Fruit fly (Drosophila melanogaster) whole organism, wandering third instar larva: ENCODE results near the gene Mst36Fa.

Experiments
- Abd-B ChIP-seq: fragments of >200 bp; optimal IDR thresholded peaks from 2 replicates; lab custom pipeline; 2017; ENCODE audit warnings: missing biosample characterization, missing genetic modification characterization
- CG32264 ChIP-seq: fragments of 200-800 bp; sonication (Bioruptor generic); optimal IDR thresholded peaks from 2 replicates; lab custom pipeline; 2016; ENCODE audit warnings: missing biosample characterization, missing genetic modification characterization
- CG9705 ChIP-seq: fragments of 200-800 bp; sonication (Bioruptor generic); optimal IDR thresholded peaks from 2 replicates; lab custom pipeline; 2018; ENCODE audit warnings: missing biosample characterization, mild to moderate bottlenecking, missing genetic modification characterization
- CrebA ChIP-seq: fragments of 200-800 bp; sonication (Bioruptor generic); optimal IDR thresholded peaks from 2 replicates; lab custom pipeline; 2016; ENCODE audit warnings: missing biosample characterization, mild to moderate bottlenecking, missing genetic modification characterization, borderline replicate concordance
- Dfd ChIP-seq: fragments of >200 bp; optimal IDR thresholded peaks from 2 replicates; lab custom pipeline; 2017; ENCODE audit warnings: missing biosample characterization, missing genetic modification characterization
- Dif ChIP-seq: fragments of 200-275, 200-300 bp; sonication (Bioruptor generic); optimal IDR thresholded peaks from 2 replicates; lab custom pipeline; 2018; ENCODE audit warnings: missing biosample characterization, missing genetic modification characterization; ENCODE audit not compliant: partially characterized antibody
- GATAd ChIP-seq: sonication (Bioruptor generic); optimal IDR thresholded peaks from 2 replicates; lab custom pipeline; 2016; ENCODE audit warnings: missing biosample characterization, missing genetic modification characterization
- HLH106 ChIP-seq: fragments of 200-800 bp; optimal IDR thresholded peaks from 3 replicates; lab custom pipeline; 2019; ENCODE audit warnings: missing biosample characterization, mild to moderate bottlenecking, missing genetic modification characterization, moderate library complexity
- Hnf4 ChIP-seq: fragments of 200-800 bp; sonication (Bioruptor generic); optimal IDR thresholded peaks from 2 replicates; lab custom pipeline; 2016; ENCODE audit warnings: missing biosample characterization, mild to moderate bottlenecking, missing genetic modification characterization
- Hr78 ChIP-seq: fragments of >200 bp; optimal IDR thresholded peaks from 2 replicates; lab custom pipeline; 2017; ENCODE audit warnings: missing biosample characterization, missing genetic modification characterization
- Hr83 ChIP-seq: fragments of 200-300 bp; sonication (Bioruptor generic); optimal IDR thresholded peaks from 2 replicates; lab custom pipeline; 2016; ENCODE audit warnings: missing biosample characterization, mild to moderate bottlenecking, missing genetic modification characterization, moderate library complexity; ENCODE audit not compliant: poor library complexity, severe bottlenecking
- Jra ChIP-seq: sonication (Bioruptor generic); optimal IDR thresholded peaks from 2 replicates; lab custom pipeline; 2016; ENCODE audit warnings: missing biosample characterization, missing genetic modification characterization
- Mio ChIP-seq: sonication (Bioruptor generic); optimal IDR thresholded peaks from 2 replicates; lab custom pipeline; 2016; ENCODE audit warnings: missing biosample characterization, missing genetic modification characterization
- Myc ChIP-seq: fragments of >200 bp; optimal IDR thresholded peaks from 2 replicates; lab custom pipeline; 2017
- N ChIP-seq: fragments of >200 bp; optimal IDR thresholded peaks from 2 replicates; lab custom pipeline; 2018; ENCODE audit warnings: missing biosample characterization, missing external identifiers, missing genetic modification characterization
- OdsH ChIP-seq: fragments of 200-800 bp; sonication (Bioruptor generic); optimal IDR thresholded peaks from 2 replicates; lab custom pipeline; 2016; ENCODE audit warnings: missing biosample characterization, mild to moderate bottlenecking, missing genetic modification characterization
- Rel ChIP-seq, 2 experiments: fragments of 200-800 bp; sonication (Bioruptor generic) in 1 of 2; optimal IDR thresholded peaks; 2 replicates in 1 of 2; 3 replicates in 1 of 2; lab custom pipeline; 2016 to 2019; ENCODE audit warnings: mild to moderate bottlenecking in 2 of 2, missing biosample characterization in 2 of 2, missing genetic modification characterization in 2 of 2, moderate library complexity in 1 of 2
- Sp1 ChIP-seq: fragments of 200-800 bp; sonication (Bioruptor generic); optimal IDR thresholded peaks from 3 replicates; lab custom pipeline; 2019; ENCODE audit warnings: missing biosample characterization, mild to moderate bottlenecking, missing genetic modification characterization, moderate library complexity
- Vsx2 ChIP-seq: fragments of 200-300, 225-300 bp; sonication (Bioruptor generic); optimal IDR thresholded peaks from 2 replicates; lab custom pipeline; 2018; ENCODE audit warnings: missing biosample characterization, missing genetic modification characterization; ENCODE audit not compliant: partially characterized antibody
- br ChIP-seq: fragments of 200-800 bp; sonication (Bioruptor generic); optimal IDR thresholded peaks from 2 replicates; lab custom pipeline; 2016; ENCODE audit warnings: missing biosample characterization, missing genetic modification characterization
- brk ChIP-seq: fragments of 200-800 bp; sonication (Bioruptor generic); optimal IDR thresholded peaks from 2 replicates; lab custom pipeline; 2016; ENCODE audit warnings: missing biosample characterization, mild to moderate bottlenecking, missing genetic modification characterization
- dl ChIP-seq, 2 experiments: fragments of 175-275, 200-275 bp in 1 of 2; fragments of 200-275 bp in 1 of 2; sonication (Bioruptor generic); optimal IDR thresholded peaks; lab custom pipeline; 2018; ENCODE audit warnings: mild to moderate bottlenecking in 2 of 2, missing biosample characterization in 2 of 2, missing genetic modification characterization in 2 of 2, moderate library complexity in 2 of 2; ENCODE audit not compliant: partially characterized antibody in 2 of 2, insufficient read depth in 1 of 2
- dmrt93B ChIP-seq: fragments of 200-800 bp; sonication (Bioruptor generic); optimal IDR thresholded peaks from 2 replicates; lab custom pipeline; 2018; ENCODE audit warnings: missing biosample characterization, mild to moderate bottlenecking, missing genetic modification characterization
- dsf ChIP-seq: sonication (Bioruptor generic); optimal IDR thresholded peaks from 2 replicates; lab custom pipeline; 2016; ENCODE audit warnings: missing biosample characterization, missing genetic modification characterization, borderline replicate concordance
- ey ChIP-seq: fragments of 200-800 bp; sonication (Bioruptor generic); optimal IDR thresholded peaks from 2 replicates; lab custom pipeline; 2016; ENCODE audit warnings: missing biosample characterization, missing genetic modification characterization
- foxo ChIP-seq, 2 experiments: fragments of 200-800 bp; sonication (Bioruptor generic); optimal IDR thresholded peaks; 2 replicates in 1 of 2; 3 replicates in 1 of 2; lab custom pipeline; 2016 to 2017; ENCODE audit warnings: missing biosample characterization in 2 of 2, missing genetic modification characterization in 2 of 2
- fru ChIP-seq: fragments of 200-800 bp; sonication (Bioruptor generic); optimal IDR thresholded peaks from 3 replicates; lab custom pipeline; 2016; ENCODE audit warnings: missing biosample characterization, mild to moderate bottlenecking, missing genetic modification characterization
- h ChIP-seq: fragments of 200-800 bp; sonication (Bioruptor generic); optimal IDR thresholded peaks from 3 replicates; lab custom pipeline; 2016; ENCODE audit warnings: missing biosample characterization, mild to moderate bottlenecking, missing genetic modification characterization
- jim ChIP-seq: fragments of 175-275, 200-325 bp; sonication (Bioruptor generic); optimal IDR thresholded peaks from 2 replicates; lab custom pipeline; 2016; ENCODE audit warnings: missing biosample characterization, mild to moderate bottlenecking, missing genetic modification characterization
- lola ChIP-seq: fragments of >200 bp; optimal IDR thresholded peaks from 2 replicates; lab custom pipeline; 2017; ENCODE audit warnings: missing biosample characterization, missing genetic modification characterization
- pan ChIP-seq: fragments of >200 bp; optimal IDR thresholded peaks from 2 replicates; lab custom pipeline; 2017
- psq ChIP-seq: fragments of 200-800 bp; sonication (Bioruptor generic); optimal IDR thresholded peaks from 3 replicates; lab custom pipeline; 2017; ENCODE audit warnings: missing biosample characterization, mild to moderate bottlenecking, missing genetic modification characterization, moderate library complexity
- rgr ChIP-seq: fragments of 200-800 bp; sonication (Bioruptor generic); optimal IDR thresholded peaks from 3 replicates; lab custom pipeline; 2016; ENCODE audit warnings: missing biosample characterization, mild to moderate bottlenecking, missing genetic modification characterization
- sage ChIP-seq: fragments of 200-800 bp; sonication (Bioruptor generic); optimal IDR thresholded peaks from 2 replicates; lab custom pipeline; 2016; ENCODE audit warnings: missing biosample characterization, mild to moderate bottlenecking, missing genetic modification characterization
- sv ChIP-seq: fragments of 200-800 bp; sonication (Bioruptor generic); optimal IDR thresholded peaks from 3 replicates; lab custom pipeline; 2016; ENCODE audit warnings: missing biosample characterization, missing genetic modification characterization
- tai ChIP-seq: sonication (Bioruptor generic); optimal IDR thresholded peaks from 2 replicates; lab custom pipeline; 2016; ENCODE audit warnings: missing biosample characterization, missing genetic modification characterization
- usp ChIP-seq: fragments of >200 bp; optimal IDR thresholded peaks from 2 replicates; lab custom pipeline; 2017; ENCODE audit warnings: missing biosample characterization, missing genetic modification characterization
- woc ChIP-seq: sonication (Bioruptor generic); optimal IDR thresholded peaks from 2 replicates; lab custom pipeline; 2016; ENCODE audit warnings: missing biosample characterization, mild to moderate bottlenecking, missing genetic modification characterization

The Mst36Fa gene

DNA sequence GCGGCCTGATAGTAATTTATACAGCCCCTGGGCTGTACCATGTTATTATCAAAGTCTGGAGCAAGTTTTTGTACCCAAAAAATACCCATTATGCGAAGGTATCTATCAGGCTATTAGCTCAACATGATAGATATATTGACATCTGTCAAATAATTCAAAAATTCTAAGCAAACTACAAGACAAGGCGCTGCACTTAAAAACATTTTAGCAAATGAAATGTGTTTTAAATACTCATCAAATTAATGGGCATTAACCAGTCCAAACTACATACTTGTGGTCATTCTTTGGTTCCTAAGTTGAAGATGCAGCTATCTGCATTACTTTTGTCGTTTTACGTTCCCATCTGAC is 23.5 kb downstream of the Mst36Fa start (continued):
- peak; percentile 58 for TF ChIP-seq pan
- peak; percentile 26 for TF ChIP-seq Mio
- TF ChIP-seq Abd-B (GFP tag; lab: Kevin White, UChicago): no peak
- no peak for TF ChIP-seq Myc (lab: Kevin White, UChicago)
- no peak for TF ChIP-seq Dfd (GFP tag; lab: Kevin White, UChicago)
- TF ChIP-seq jim (GFP tag; lab: Kevin White, UChicago): no peak
- TF ChIP-seq h (GFP tag; lab: Kevin White, UChicago): peak; percentile 97
- peak; percentile 88 for TF ChIP-seq CG32264 (GFP tag; lab: Kevin White, UChicago)
- peak; percentile 81 for TF ChIP-seq Rel (GFP tag; optimal IDR thresholded peaks at IDR 0.05; lab: Kevin White, UChicago)
- TF ChIP-seq Rel (tag; optimal IDR thresholded peaks at IDR 0.05; lab: Kevin White, UChicago): no peak
- peak; percentile 95 for TF ChIP-seq rgr (GFP tag; lab: Kevin White, UChicago)

DNA sequence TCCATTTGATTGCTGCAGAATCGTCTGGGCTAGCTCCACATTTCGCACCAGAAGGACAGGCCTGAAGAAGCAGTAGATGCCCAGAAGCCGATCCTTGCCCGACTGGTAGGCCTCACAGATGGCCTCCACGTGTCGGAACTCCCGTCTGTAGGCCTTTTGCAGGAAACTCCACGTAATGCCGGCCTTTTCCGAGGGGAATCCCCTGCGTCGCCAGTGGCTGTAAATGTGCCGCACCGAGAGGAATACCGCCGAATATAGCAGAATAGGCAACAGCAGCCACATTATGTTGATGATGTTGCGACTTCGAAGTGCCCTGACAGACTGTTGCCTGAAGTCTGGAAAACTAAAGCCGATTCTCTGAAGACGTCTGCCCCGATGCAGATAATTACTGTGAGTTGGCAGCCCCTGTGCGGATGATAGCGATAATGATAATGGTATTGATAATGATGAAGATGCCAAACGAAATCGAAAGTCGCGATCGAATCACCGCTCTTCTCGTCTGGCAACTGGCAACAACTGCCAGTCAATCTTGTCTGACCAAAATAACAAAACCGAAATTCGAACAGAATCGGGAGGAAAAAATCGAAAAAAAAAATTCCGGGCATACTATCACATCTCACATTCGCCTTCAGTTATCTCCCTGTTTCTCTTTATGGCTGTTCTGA is 24.0 kb downstream of the Mst36Fa start, which contains the start of gene Cyp310a1:
TSS of gene Cyp310a1 (minus strand) at position 348 of the 665 bp plus-strand sequence.
- TF ChIP-seq sv (GFP tag; lab: Kevin White, UChicago) (no peak), h (GFP tag; lab: Kevin White, UChicago) (no peak), OdsH (no peak), psq (no peak), pan (no peak), Rel (GFP tag; optimal IDR thresholded peaks at IDR 0.05; lab: Kevin White, UChicago) (no peak), Rel (tag; optimal IDR thresholded peaks at IDR 0.05; lab: Kevin White, UChicago) (peak; percentile 83), rgr (GFP tag; lab: Kevin White, UChicago) (no peak)

DNA sequence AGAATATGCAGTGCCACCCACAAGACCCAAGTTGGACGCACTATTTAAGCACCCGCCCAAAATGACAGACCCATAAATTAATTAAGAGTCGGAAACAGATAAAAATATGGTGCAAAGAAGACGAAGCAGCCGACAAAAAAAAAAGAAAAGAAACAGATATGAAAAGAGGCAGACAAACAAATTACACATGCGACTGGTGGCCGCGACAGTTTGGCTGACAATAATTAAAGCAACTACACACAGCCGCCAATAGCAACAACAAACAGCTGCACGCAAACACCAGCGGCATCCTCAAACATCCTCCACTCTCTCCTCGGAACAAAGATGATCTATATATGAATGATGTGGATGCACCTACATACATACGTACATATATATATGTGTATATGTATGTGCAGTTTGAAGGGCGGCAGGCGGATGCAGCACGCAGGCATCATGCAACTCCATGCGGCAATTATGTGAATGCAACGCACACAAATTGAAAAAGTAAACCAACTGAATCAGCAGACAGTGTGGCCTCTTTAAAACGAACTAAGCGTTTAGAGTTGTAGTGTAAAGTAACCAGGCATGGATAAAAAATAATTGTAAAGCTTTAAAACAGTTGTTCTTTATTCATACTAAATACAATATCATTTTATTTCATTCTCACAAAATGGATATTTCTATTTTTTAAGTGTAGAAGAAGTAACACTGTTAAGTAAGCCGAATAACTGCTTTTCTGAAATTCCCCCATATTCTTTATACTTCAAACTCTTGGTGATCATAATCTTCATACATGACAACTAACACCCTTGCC is 28.7 kb downstream of the Mst36Fa start:
- TF ChIP-seq CrebA: no peak
- TF ChIP-seq OdsH: peak; percentile 47
- peak; percentile 20 for TF ChIP-seq ey (GFP tag; lab: Kevin White, UChicago)
- TF ChIP-seq foxo (GFP tag; optimal IDR thresholded peaks at IDR 0.05; lab: Kevin White, UChicago): peak in 1 of 2 experiments; percentile 59
- TF ChIP-seq woc: peak; percentile 10
- TF ChIP-seq h (GFP tag; lab: Kevin White, UChicago): peak; percentile 44
- no peak for TF ChIP-seq Dfd (GFP tag; lab: Kevin White, UChicago)
- TF ChIP-seq Hr83: no peak
- peak; percentile 58 for TF ChIP-seq psq
- TF ChIP-seq br (GFP tag; lab: Kevin White, UChicago): peak; percentile 22
- peak; percentile 62 for TF ChIP-seq fru
- TF ChIP-seq Sp1 (GFP tag; lab: Kevin White, UChicago): peak; percentile 40
- peak; percentile 20 for TF ChIP-seq rgr (GFP tag; lab: Kevin White, UChicago)
- TF ChIP-seq sv (GFP tag; lab: Kevin White, UChicago): no peak
- TF ChIP-seq HLH106 (tag; lab: Kevin White, UChicago): no peak
- TF ChIP-seq Hnf4 (GFP tag; lab: Kevin White, UChicago): peak; percentile 44
- TF ChIP-seq Rel (GFP tag; optimal IDR thresholded peaks at IDR 0.05; lab: Kevin White, UChicago): no peak
- TF ChIP-seq Rel (tag; optimal IDR thresholded peaks at IDR 0.05; lab: Kevin White, UChicago): no peak

DNA sequence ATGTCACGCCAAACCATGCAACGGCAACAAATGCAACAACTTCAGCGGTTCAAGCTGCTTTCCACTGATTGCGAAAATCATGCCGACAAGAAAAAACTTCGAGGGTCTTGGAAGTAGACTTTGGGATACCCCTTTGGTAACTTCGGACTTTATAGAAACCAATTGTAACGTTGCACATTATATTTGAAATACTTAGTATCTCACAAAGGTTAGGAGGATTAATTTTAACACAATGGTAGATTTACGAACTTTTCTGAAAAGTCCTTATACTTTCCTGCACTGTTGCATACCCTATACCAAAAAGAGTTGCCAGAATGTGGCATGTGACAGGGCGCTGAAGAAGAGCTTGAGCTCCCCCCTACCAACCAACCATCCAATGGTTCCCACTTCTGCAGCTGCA is 31.3 kb downstream of the Mst36Fa start:
- no peak for TF ChIP-seq Rel (GFP tag; optimal IDR thresholded peaks at IDR 0.05; lab: Kevin White, UChicago)
- TF ChIP-seq Rel (tag; optimal IDR thresholded peaks at IDR 0.05; lab: Kevin White, UChicago): no peak
- TF ChIP-seq Hnf4 (GFP tag; lab: Kevin White, UChicago): peak; percentile 21
- no peak for TF ChIP-seq brk
- no peak for TF ChIP-seq CG9705 (GFP tag; lab: Kevin White, UChicago)
- TF ChIP-seq GATAd (GFP tag; lab: Kevin White, UChicago): no peak
- no peak for TF ChIP-seq Jra (GFP tag; lab: Kevin White, UChicago)
- TF ChIP-seq dmrt93B: peak; percentile 17
- no peak for TF ChIP-seq jim (GFP tag; lab: Kevin White, UChicago)
- no peak for TF ChIP-seq sage (GFP tag; lab: Kevin White, UChicago)
- no peak for TF ChIP-seq usp (GFP tag; lab: Kevin White, UChicago)
- TF ChIP-seq Dfd (GFP tag; lab: Kevin White, UChicago): no peak
- peak; percentile 50 for TF ChIP-seq woc
- no peak for TF ChIP-seq tai (GFP tag; lab: Kevin White, UChicago)
- TF ChIP-seq Sp1 (GFP tag; lab: Kevin White, UChicago): peak; percentile 31
- TF ChIP-seq OdsH: peak; percentile 28
- TF ChIP-seq rgr (GFP tag; lab: Kevin White, UChicago): peak; percentile 30
- TF ChIP-seq ey (GFP tag; lab: Kevin White, UChicago): peak; percentile 54
- no peak for TF ChIP-seq Vsx2 (GFP tag; lab: Kevin White, UChicago)
- TF ChIP-seq lola: no peak
- TF ChIP-seq Hr78 (GFP tag; lab: Kevin White, UChicago): no peak
- no peak for TF ChIP-seq Abd-B (GFP tag; lab: Kevin White, UChicago)
- peak; percentile 56 for TF ChIP-seq br (GFP tag; lab: Kevin White, UChicago)
- TF ChIP-seq psq: peak; percentile 9
- no peak for TF ChIP-seq Myc (lab: Kevin White, UChicago)
- TF ChIP-seq N (GFP tag; lab: Kevin White, UChicago): no peak
- TF ChIP-seq Hr83: no peak
- TF ChIP-seq Dif: no peak
- TF ChIP-seq dl (GFP tag; optimal IDR thresholded peaks at IDR 0.05; lab: Kevin White, UChicago; ENCODE audit: insufficient read depth in 1 of 2, partially characterized antibody in 2 of 2): no peak
- TF ChIP-seq dsf (GFP tag; lab: Kevin White, UChicago): no peak
- TF ChIP-seq pan: no peak
